Worm (Caenorhabditis elegans): ENCODE results near the gene twk-4.

ce11 chrII:9169450-9169960 lies 24.6 kb downstream of the twk-4 start, which contains the start of gene dpl-1:
- TF ChIP-seq nhr-237 (tag; optimal IDR thresholded peaks at IDR 0.05) (no peak), zag-1 (tag; optimal IDR thresholded peaks at IDR 0.05) (no peak), ztf-11 (tag; optimal IDR thresholded peaks at IDR 0.05) (no peak), hlh-30 (tag; optimal IDR thresholded peaks at IDR 0.05; ENCODE audit: insufficient read depth) (no peak), unc-130 (GFP tag; optimal IDR thresholded peaks at IDR 0.05) (no peak), lin-13 (GFP tag; optimal IDR thresholded peaks at IDR 0.05) (no peak), mxl-3 (GFP tag; optimal IDR thresholded peaks at IDR 0.05) (no peak), ceh-82 (tag; optimal IDR thresholded peaks at IDR 0.05) (no peak), lir-3 (tag; optimal IDR thresholded peaks at IDR 0.05) (no peak), fkh-10 (GFP tag; optimal IDR thresholded peaks at IDR 0.05) (no peak), unc-62 (GFP tag; optimal IDR thresholded peaks at IDR 0.05 in 1 of 2) (no peak), unc-62 (tag; optimal IDR thresholded peaks at IDR 0.05) (no peak), F44E2.7 (GFP tag; IDR thresholded peaks at IDR 0.05) (no peak)
